Worm (Caenorhabditis elegans) whole organism, L1 larva: ENCODE measurements around the gene Y51H7C.7.

Source experiments
- ceh-82 ChIP-seq, 3 experiments: fragments of 150-350 bp in 1 of 3; sonication (generic microtip) in 2 of 3; optimal IDR thresholded peaks; 2 replicates each; lab custom pipeline; 2014 to 2017; ENCODE audit warnings: missing biosample characterization in 3 of 3, missing genetic modification characterization in 3 of 3
- elt-3 ChIP-seq, 6 experiments: fragments of 150-350 bp in 1 of 6; sonication (generic microtip); optimal IDR thresholded peaks; 2 replicates each; lab custom pipeline; 2017 to 2018; ENCODE audit warnings: missing biosample characterization in 6 of 6, missing genetic modification characterization in 6 of 6, inconsistent platforms in 1 of 6
- lin-13 ChIP-seq: fragments of 150-350 bp; optimal IDR thresholded peaks from 2 replicates; lab custom pipeline; 2014; ENCODE audit warnings: missing biosample characterization, missing genetic modification reagents, missing genetic modification characterization
- lin-39 ChIP-seq: fragments of 150-350 bp; optimal IDR thresholded peaks from 2 replicates; lab custom pipeline; 2014; ENCODE audit warnings: missing biosample characterization, missing genetic modification reagents, missing genetic modification characterization
- mdl-1 ChIP-seq, 2 experiments: fragments of 150-350 bp; optimal IDR thresholded peaks; 2 replicates each; lab custom pipeline; 2014 to 2017; ENCODE audit warnings: missing biosample characterization in 2 of 2, missing genetic modification characterization in 2 of 2, inconsistent platforms in 1 of 2
- skn-1 ChIP-seq: fragments of 150-350 bp; optimal IDR thresholded peaks from 2 replicates; lab custom pipeline; 2014; ENCODE audit warnings: missing biosample characterization, missing genetic modification characterization
- tbx-2 ChIP-seq: sonication (generic microtip); optimal IDR thresholded peaks from 2 replicates; lab custom pipeline; 2016; ENCODE audit warnings: missing genetic modification characterization, missing compliant biosample characterization
- xbp-1 ChIP-seq: sonication (generic microtip); optimal IDR thresholded peaks from 2 replicates; lab custom pipeline; 2016; ENCODE audit warnings: missing genetic modification characterization, missing compliant biosample characterization

DNA sequence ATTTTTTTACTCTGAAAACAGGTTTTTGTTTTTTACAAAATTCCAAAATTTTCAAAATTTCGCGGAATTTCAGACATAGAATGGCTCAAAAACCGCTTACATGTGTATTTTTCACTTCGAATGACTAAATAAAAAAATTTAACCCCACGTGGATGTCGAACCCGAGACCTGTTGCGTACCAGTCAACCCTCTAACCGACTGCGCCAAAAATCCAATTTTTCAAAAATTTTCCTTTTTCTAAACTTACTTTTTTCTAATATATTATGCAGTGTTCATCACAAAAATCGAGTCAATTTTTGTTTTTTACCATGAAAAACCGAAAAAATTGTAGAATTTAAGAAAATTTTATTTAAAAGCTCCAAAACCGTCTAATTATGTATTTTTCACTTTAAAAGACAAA is 36.4 kb upstream of the Y51H7C.7 start:
- TF ChIP-seq skn-1 (tag; lab: Kevin White, UChicago) (no peak), lin-13 (GFP tag; lab: Kevin White, UChicago) (no peak), lin-39 (no peak), mdl-1 (tag; optimal IDR thresholded peaks at IDR 0.05; lab: Kevin White, UChicago) (no peak), xbp-1 (no peak), elt-3 (tag; optimal IDR thresholded peaks at IDR 0.05; lab: Kevin White, UChicago) (no peak), ceh-82 (tag; optimal IDR thresholded peaks at IDR 0.05; lab: Kevin White, UChicago) (no peak), tbx-2 (tag; lab: Kevin White, UChicago) (no peak)
